Worm (Caenorhabditis elegans) whole organism, late embryonic: Measurements from ENCODE around the gene ZK512.4.

Source experiments
- C38D4.7 ChIP-seq: fragments of 200-800 bp; sonication (Bioruptor generic); optimal IDR thresholded peaks from 2 replicates; lab custom pipeline; 2018; ENCODE audit warnings: mild to moderate bottlenecking, missing genetic modification characterization, moderate library complexity, missing compliant biosample characterization
- F13H6.1 ChIP-seq: sonication (generic microtip); optimal IDR thresholded peaks from 2 replicates; lab custom pipeline; 2016; ENCODE audit warnings: missing genetic modification characterization, missing compliant biosample characterization
- T23F11.4 ChIP-seq: fragments of 200-800 bp; sonication (Bioruptor generic); optimal IDR thresholded peaks from 2 replicates; lab custom pipeline; 2018; ENCODE audit warnings: mild to moderate bottlenecking, missing genetic modification characterization, missing compliant biosample characterization
- ceh-22 ChIP-seq: sonication (generic microtip); optimal IDR thresholded peaks from 2 replicates; lab custom pipeline; 2017; ENCODE audit warnings: missing biosample characterization, missing genetic modification characterization
- ceh-30 ChIP-seq: fragments of 150-350 bp; optimal IDR thresholded peaks from 2 replicates; lab custom pipeline; 2014; ENCODE audit warnings: missing biosample characterization, missing genetic modification characterization
- ceh-31 ChIP-seq: sonication (generic microtip); optimal IDR thresholded peaks from 2 replicates; lab custom pipeline; 2016; ENCODE audit warnings: missing genetic modification characterization, missing compliant biosample characterization
- ceh-34 ChIP-seq: sonication (generic microtip); optimal IDR thresholded peaks from 2 replicates; lab custom pipeline; 2016; ENCODE audit warnings: mild to moderate bottlenecking, missing genetic modification characterization, missing compliant biosample characterization
- ceh-45 ChIP-seq: fragments of 200-800 bp; sonication (Bioruptor generic); IDR thresholded peaks from 2 replicates; pipeline ENCODE4 v1.3.6; 2022; ENCODE audit warnings: missing genetic modification reagents, missing genetic modification characterization, missing compliant biosample characterization
- ceh-6 ChIP-seq: fragments of 200-800 bp; sonication (Bioruptor generic); optimal IDR thresholded peaks from 2 replicates; lab custom pipeline; 2018; ENCODE audit warnings: mild to moderate bottlenecking, missing genetic modification characterization, missing compliant biosample characterization
- che-1 ChIP-seq: sonication (generic microtip); optimal IDR thresholded peaks from 2 replicates; lab custom pipeline; 2016; ENCODE audit warnings: mild to moderate bottlenecking, missing genetic modification characterization, missing compliant biosample characterization
- dve-1 ChIP-seq: sonication (generic microtip); optimal IDR thresholded peaks from 2 replicates; lab custom pipeline; 2017; ENCODE audit warnings: antibody characterized with exemption, mild to moderate bottlenecking, missing genetic modification characterization, missing compliant biosample characterization
- ets-4 ChIP-seq: sonication (generic microtip); optimal IDR thresholded peaks from 2 replicates; lab custom pipeline; 2016; ENCODE audit warnings: missing genetic modification characterization, missing compliant biosample characterization
- eyg-1 ChIP-seq: sonication (generic microtip); optimal IDR thresholded peaks from 2 replicates; lab custom pipeline; 2016; ENCODE audit warnings: missing genotype, missing genetic modification characterization, missing compliant biosample characterization
- fax-1 ChIP-seq: sonication (generic microtip); optimal IDR thresholded peaks from 2 replicates; lab custom pipeline; 2016; ENCODE audit warnings: missing genotype, missing genetic modification characterization, missing compliant biosample characterization
- fkh-10 ChIP-seq: fragments of 150-350 bp; optimal IDR thresholded peaks from 2 replicates; lab custom pipeline; 2014; ENCODE audit warnings: missing biosample characterization, missing genetic modification reagents, missing genetic modification characterization
- fkh-6 ChIP-seq: sonication (generic microtip); optimal IDR thresholded peaks from 2 replicates; lab custom pipeline; 2016; ENCODE audit warnings: missing genetic modification characterization, missing compliant biosample characterization
- gmeb-2 ChIP-seq: sonication (generic microtip); optimal IDR thresholded peaks from 2 replicates; lab custom pipeline; 2016; ENCODE audit warnings: missing genetic modification characterization, inconsistent platforms, missing compliant biosample characterization
- hlh-13 ChIP-seq: fragments of 200-800 bp; sonication (Bioruptor generic); optimal IDR thresholded peaks from 2 replicates; lab custom pipeline; 2018; ENCODE audit warnings: mild to moderate bottlenecking, missing genetic modification characterization, missing compliant biosample characterization
- hlh-15 ChIP-seq: sonication (generic microtip); optimal IDR thresholded peaks from 2 replicates; lab custom pipeline; 2016; ENCODE audit warnings: missing genetic modification characterization, missing compliant biosample characterization
- hlh-6 ChIP-seq: sonication (generic microtip); optimal IDR thresholded peaks from 2 replicates; lab custom pipeline; 2016; ENCODE audit warnings: missing genotype, missing genetic modification characterization, missing compliant biosample characterization
- hlh-8 ChIP-seq: sonication (generic microtip); optimal IDR thresholded peaks from 2 replicates; lab custom pipeline; 2016; ENCODE audit warnings: missing genotype, missing genetic modification characterization, missing compliant biosample characterization
- lin-11 ChIP-seq: fragments of 200-800 bp; sonication (Bioruptor generic); optimal IDR thresholded peaks from 2 replicates; lab custom pipeline; 2018; ENCODE audit warnings: mild to moderate bottlenecking, missing genetic modification characterization, missing compliant biosample characterization
- nfya-1 ChIP-seq: sonication (generic microtip); optimal IDR thresholded peaks from 2 replicates; lab custom pipeline; 2017; ENCODE audit warnings: missing genetic modification characterization, mild to moderate bottlenecking, missing compliant biosample characterization, antibody characterized with exemption, moderate library complexity
- nhr-11 ChIP-seq: fragments of 150-350 bp; optimal IDR thresholded peaks from 2 replicates; lab custom pipeline; 2014; ENCODE audit warnings: missing biosample characterization, missing genetic modification characterization
- nhr-232 ChIP-seq: sonication (generic microtip); optimal IDR thresholded peaks from 2 replicates; lab custom pipeline; 2016; ENCODE audit warnings: missing genetic modification characterization, missing compliant biosample characterization
- npax-4 ChIP-seq: sonication (generic microtip); optimal IDR thresholded peaks from 2 replicates; lab custom pipeline; 2016; ENCODE audit warnings: missing genetic modification characterization, missing compliant biosample characterization
- pax-1 ChIP-seq: fragments of 150-350 bp; optimal IDR thresholded peaks from 2 replicates; lab custom pipeline; 2014; ENCODE audit warnings: missing biosample characterization, missing genetic modification characterization
- pha-2 ChIP-seq: sonication (generic microtip); optimal IDR thresholded peaks from 2 replicates; lab custom pipeline; 2017; ENCODE audit warnings: mild to moderate bottlenecking, missing genetic modification characterization, missing compliant biosample characterization
- pha-4 ChIP-seq: fragments of 150-350 bp; optimal IDR thresholded peaks from 2 replicates; lab custom pipeline; 2018; ENCODE audit warnings: missing biosample characterization, missing genetic modification reagents, missing genetic modification characterization
- pqm-1 ChIP-seq: sonication (generic microtip); optimal IDR thresholded peaks from 2 replicates; lab custom pipeline; 2016; ENCODE audit warnings: missing genetic modification characterization, missing compliant biosample characterization
- ref-2 ChIP-seq: sonication (generic microtip); optimal IDR thresholded peaks from 2 replicates; lab custom pipeline; 2016; ENCODE audit warnings: missing genetic modification characterization, missing compliant biosample characterization
- rnt-1 ChIP-seq: sonication (generic microtip); optimal IDR thresholded peaks from 2 replicates; lab custom pipeline; 2016; ENCODE audit warnings: missing genetic modification characterization, missing compliant biosample characterization
- sdc-2 ChIP-seq: sonication (generic microtip); optimal IDR thresholded peaks from 2 replicates; lab custom pipeline; 2016; ENCODE audit warnings: missing genotype, missing genetic modification characterization, missing compliant biosample characterization
- tbx-2 ChIP-seq: sonication (generic microtip); optimal IDR thresholded peaks from 2 replicates; lab custom pipeline; 2016; ENCODE audit warnings: missing genetic modification characterization, missing compliant biosample characterization
- unc-42 ChIP-seq: sonication (generic microtip); optimal IDR thresholded peaks from 2 replicates; lab custom pipeline; 2016; ENCODE audit warnings: missing genotype, missing genetic modification characterization, missing compliant biosample characterization
- unc-55 ChIP-seq: sonication (generic microtip); optimal IDR thresholded peaks from 2 replicates; lab custom pipeline; 2017; ENCODE audit warnings: missing biosample characterization, missing genetic modification reagents, missing genetic modification characterization
- unc-86 ChIP-seq: sonication (generic microtip); optimal IDR thresholded peaks from 2 replicates; lab custom pipeline; 2016; ENCODE audit warnings: missing genetic modification characterization, missing compliant biosample characterization

Gene ZK512.4

DNA sequence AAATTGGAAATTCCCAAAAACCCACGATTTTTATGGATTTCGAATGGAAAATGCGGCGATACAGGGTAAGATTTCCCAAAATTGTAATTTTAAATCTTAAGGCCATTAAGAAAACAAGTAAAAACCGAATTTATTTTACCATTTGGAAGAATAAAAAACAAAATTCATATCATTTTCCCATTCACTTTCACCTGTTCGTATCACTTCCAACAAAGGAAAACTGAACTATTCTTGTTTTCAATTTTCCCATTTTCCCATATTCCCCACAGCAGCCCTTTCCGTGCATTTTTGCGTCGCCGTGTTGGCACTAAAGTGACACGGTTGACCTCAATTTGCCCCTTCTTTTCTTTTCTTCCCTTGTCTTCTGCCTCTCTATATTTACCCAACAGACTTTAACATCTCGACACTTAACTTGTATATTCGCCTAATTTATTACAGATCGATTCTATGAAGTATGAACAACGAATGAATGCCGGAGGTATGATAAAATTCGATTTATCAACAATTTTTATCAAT lies 19.3 kb upstream of the ZK512.4 start, which contains the start of gene sec-16A.1:
Gene sec-16A.1 (plus strand): TSS at position 51 of the 516 bp plus-strand sequence.
- TF ChIP-seq unc-86 (tag; lab: Kevin White, UChicago) (no peak), pax-1 (tag; lab: Kevin White, UChicago) (peak; percentile 34)

DNA sequence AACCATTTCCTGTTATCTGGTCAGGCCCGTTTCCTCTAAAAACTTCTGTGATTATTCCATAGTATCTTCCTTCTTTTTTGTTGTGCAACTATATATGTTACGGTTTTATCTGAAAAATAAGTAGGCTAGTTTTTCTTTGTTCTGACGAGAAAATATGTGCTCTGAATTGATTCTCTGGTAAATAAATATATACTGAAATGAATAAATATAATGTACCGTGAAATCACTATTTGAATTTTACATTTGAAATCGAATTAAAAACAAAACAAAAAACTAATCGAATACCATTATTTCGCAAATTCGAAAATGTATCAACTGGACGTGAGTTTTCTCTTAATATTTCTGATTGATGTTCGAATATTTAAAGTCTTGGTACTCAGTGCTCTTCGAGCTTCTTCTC lies 14.6 kb upstream of the ZK512.4 start, which contains the start of gene ZK512.10:
Gene ZK512.10 (plus strand): TSS at position 301 of the 400 bp plus-strand sequence.
- no peak for TF ChIP-seq lin-11 (tag; lab: Kevin White, UChicago)
- TF ChIP-seq unc-55 (GFP tag; lab: Kevin White, UChicago), result no peak
- no peak for TF ChIP-seq ceh-45 (GFP tag; lab: Robert Waterston, UW)
- no peak for TF ChIP-seq ceh-6 (GFP tag; lab: Kevin White, UChicago)
- TF ChIP-seq fax-1, result no peak
- no peak for TF ChIP-seq C38D4.7 (GFP tag; lab: Kevin White, UChicago)
- no peak for TF ChIP-seq hlh-15 (tag; lab: Kevin White, UChicago)
- no peak for TF ChIP-seq fkh-10 (GFP tag; lab: Kevin White, UChicago)
- no peak for TF ChIP-seq hlh-6 (tag; lab: Kevin White, UChicago)
- no peak for TF ChIP-seq pha-2 (tag; lab: Kevin White, UChicago)
- no peak for TF ChIP-seq nfya-1 (tag; lab: Kevin White, UChicago)
- no peak for TF ChIP-seq rnt-1 (tag; lab: Kevin White, UChicago)
- no peak for TF ChIP-seq ceh-31
- no peak for TF ChIP-seq ceh-22 (tag; lab: Kevin White, UChicago)
- no peak for TF ChIP-seq sdc-2 (tag; lab: Kevin White, UChicago)

DNA sequence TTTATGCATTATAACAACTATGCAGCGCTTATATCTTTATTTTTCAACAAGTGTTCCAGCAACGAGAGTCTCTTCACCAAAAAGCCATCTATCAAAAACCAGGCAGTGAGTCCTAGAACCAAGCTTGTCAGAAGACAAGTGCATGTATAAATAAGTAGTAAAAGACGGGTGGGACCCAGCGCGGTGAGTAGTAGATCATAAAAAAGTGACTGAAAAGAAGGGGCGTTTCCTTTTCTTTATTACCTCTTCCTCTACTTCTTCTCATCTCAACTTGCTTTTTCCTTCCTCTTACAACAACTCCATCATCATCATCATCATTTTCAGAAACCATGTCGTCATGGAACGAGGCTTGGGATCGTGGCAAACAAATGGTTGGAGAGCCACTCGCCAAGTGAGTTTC lies 8.6 kb upstream of the ZK512.4 start, which contains the start of gene eat-4:
Gene eat-4 (plus strand): TSS at position 301 of the 400 bp plus-strand sequence.
- no peak for TF ChIP-seq pha-4 (tag; lab: Kevin White, UChicago)
- TF ChIP-seq unc-55 (GFP tag; lab: Kevin White, UChicago), result no peak
- no peak for TF ChIP-seq sdc-2 (tag; lab: Kevin White, UChicago)
- no peak for TF ChIP-seq ceh-45 (GFP tag; lab: Robert Waterston, UW)
- TF ChIP-seq nhr-232 (tag; lab: Kevin White, UChicago), result no peak
- TF ChIP-seq eyg-1 (tag; lab: Kevin White, UChicago), result no peak
- no peak for TF ChIP-seq pax-1 (tag; lab: Kevin White, UChicago)
- TF ChIP-seq nfya-1 (tag; lab: Kevin White, UChicago), result no peak
- TF ChIP-seq ceh-30, result no peak
- no peak for TF ChIP-seq ceh-34
- TF ChIP-seq unc-86 (tag; lab: Kevin White, UChicago), result no peak
- no peak for TF ChIP-seq T23F11.4 (GFP tag; lab: Kevin White, UChicago)
- TF ChIP-seq che-1 (tag; lab: Kevin White, UChicago), result no peak
- TF ChIP-seq F13H6.1 (tag; lab: Kevin White, UChicago), result no peak
- TF ChIP-seq ets-4, result no peak
- no peak for TF ChIP-seq tbx-2 (tag; lab: Kevin White, UChicago)
- no peak for TF ChIP-seq unc-42 (tag; lab: Kevin White, UChicago)
- TF ChIP-seq lin-11 (tag; lab: Kevin White, UChicago), result no peak
- no peak for TF ChIP-seq npax-4 (tag; lab: Kevin White, UChicago)
- no peak for TF ChIP-seq nhr-11 (tag; lab: Kevin White, UChicago)

DNA sequence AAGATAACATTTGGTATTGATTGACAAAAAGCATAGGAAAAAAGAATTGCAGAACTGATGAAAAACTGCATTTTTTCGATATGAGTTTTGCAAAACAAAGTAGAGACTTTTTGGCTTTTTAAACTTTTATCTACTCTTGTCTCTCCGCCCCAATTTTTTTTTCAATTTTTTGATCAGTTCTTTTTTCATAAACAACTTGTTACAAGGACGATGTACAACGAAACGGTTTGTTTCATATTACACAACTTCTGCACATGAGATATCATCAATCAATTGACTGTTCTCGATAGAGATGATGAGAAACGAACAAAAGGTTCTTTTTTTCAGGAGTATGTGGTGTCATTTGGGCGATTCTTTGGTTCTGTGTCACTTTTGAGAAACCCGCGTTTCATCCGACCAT lies 6.5 kb upstream of the ZK512.4 start, which contains the start of gene ZK512.7:
Gene ZK512.7 (minus strand): TSS at position 101 of the 400 bp plus-strand sequence.
- no peak for TF ChIP-seq nhr-11 (tag; lab: Kevin White, UChicago)
- TF ChIP-seq hlh-15 (tag; lab: Kevin White, UChicago), result no peak
- TF ChIP-seq hlh-13 (GFP tag; lab: Kevin White, UChicago), result no peak
- no peak for TF ChIP-seq ceh-31
- TF ChIP-seq C38D4.7 (GFP tag; lab: Kevin White, UChicago), result no peak
- TF ChIP-seq lin-11 (tag; lab: Kevin White, UChicago), result no peak
- no peak for TF ChIP-seq npax-4 (tag; lab: Kevin White, UChicago)
- TF ChIP-seq gmeb-2 (tag; lab: Kevin White, UChicago), result no peak
- no peak for TF ChIP-seq hlh-8 (tag; lab: Kevin White, UChicago)
- TF ChIP-seq pqm-1, result no peak
- no peak for TF ChIP-seq ceh-34
- no peak for TF ChIP-seq unc-42 (tag; lab: Kevin White, UChicago)
- TF ChIP-seq nhr-232 (tag; lab: Kevin White, UChicago), result no peak
- TF ChIP-seq fkh-6 (tag; lab: Kevin White, UChicago), result no peak
- no peak for TF ChIP-seq ref-2 (tag; lab: Kevin White, UChicago)
- TF ChIP-seq tbx-2 (tag; lab: Kevin White, UChicago), result no peak
- TF ChIP-seq dve-1 (tag; lab: Kevin White, UChicago), result no peak
- TF ChIP-seq rnt-1 (tag; lab: Kevin White, UChicago), result no peak
- TF ChIP-seq nfya-1 (tag; lab: Kevin White, UChicago), result no peak
- TF ChIP-seq, all 69 proteins: peak for 0
